Worm (Caenorhabditis elegans) whole organism, young adult: Measurements from ENCODE around the gene mlc-2.

Experiments used
- F57C9.4 ChIP-seq: sonication (generic microtip); optimal IDR thresholded peaks from 2 replicates; lab custom pipeline; 2017; ENCODE audit warnings: mild to moderate bottlenecking, missing genetic modification characterization, missing compliant biosample characterization
- die-1 ChIP-seq: sonication (generic microtip); optimal IDR thresholded peaks from 2 replicates; lab custom pipeline; 2016; ENCODE audit warnings: missing genotype, mild to moderate bottlenecking, missing genetic modification characterization, missing compliant biosample characterization
- hsf-1 ChIP-seq: fragments of 200-800 bp; sonication (Bioruptor generic); IDR thresholded peaks from 2 replicates; pipeline ENCODE4 v1.3.6; 2022; ENCODE audit warnings: missing genetic modification reagents, missing genetic modification characterization, missing compliant biosample characterization
- nfya-1 ChIP-seq: sonication (generic microtip); optimal IDR thresholded peaks from 2 replicates; lab custom pipeline; 2017; ENCODE audit warnings: antibody characterized with exemption, missing compliant biosample characterization, missing genetic modification characterization, borderline replicate concordance; ENCODE audit not compliant: insufficient read depth

- TF ChIP-seq hsf-1 (GFP tag; lab: Robert Waterston, UW) (no peak), nfya-1 (tag; lab: Kevin White, UChicago) (no peak), die-1 (no peak), F57C9.4 (tag; lab: Kevin White, UChicago) (no peak)
Observed at ce11 chrX:17412642-17413041, 43.7 kb downstream of the mlc-2 start.
